Fruit fly (Drosophila melanogaster) Kc167 (cell line): ENCODE measurements around the gene Polr2H.

Source experiments
- Myc ChIP-seq: fragments of >200 bp; optimal IDR thresholded peaks from 2 replicates; lab custom pipeline; 2017; ENCODE audit warnings: missing external identifiers
- Sin3A ChIP-seq: fragments of >200 bp; optimal IDR thresholded peaks from 2 replicates; lab custom pipeline; 2018; ENCODE audit warnings: missing external identifiers
- h ChIP-seq: fragments of >200 bp; optimal IDR thresholded peaks from 3 replicates; lab custom pipeline; 2018; ENCODE audit warnings: missing external identifiers
- insv ChIP-seq: fragments of >200 bp; optimal IDR thresholded peaks from 3 replicates; lab custom pipeline; 2018; ENCODE audit warnings: missing external identifiers
- psq ChIP-seq: fragments of >200 bp; optimal IDR thresholded peaks from 2 replicates; lab custom pipeline; 2017; ENCODE audit warnings: missing external identifiers
- ttk ChIP-seq: sonication (Bioruptor generic); optimal IDR thresholded peaks from 2 replicates; lab custom pipeline; 2017; ENCODE audit warnings: missing external identifiers

Polr2H gene

dm6 chr3L:21728616-21729047 is at the start of gene Polr2H, which contains the start of gene CG11247:
Gene Polr2H (plus strand): TSS chr3L:21728932.
Gene CG11247 (minus strand): TSS chr3L:21728806.
- TF ChIP-seq Sin3A (lab: Kevin White, UChicago) (no peak), h (lab: Kevin White, UChicago) (no peak), insv (lab: Kevin White, UChicago) (no peak), psq (lab: Kevin White, UChicago) (no peak), Myc (no peak), ttk (no peak)

- TF ChIP-seq ttk: no peak
- TF ChIP-seq Sin3A (lab: Kevin White, UChicago): no peak
- no peak for TF ChIP-seq Myc
- no peak for TF ChIP-seq h (lab: Kevin White, UChicago)
- no peak for TF ChIP-seq psq (lab: Kevin White, UChicago)
- no peak for TF ChIP-seq insv (lab: Kevin White, UChicago)
Observed at dm6 chr3L:21679687-21680086, 49.0 kb upstream of the Polr2H start, which contains the start of the genes Als2 and CG11248. Gene Als2 (minus strand): TSS chr3L:21679755. Gene CG11248 (plus strand): TSS chr3L:21680050.

dm6 chr3L:21683942-21684341 is 44.8 kb upstream of the Polr2H start, which contains the start of gene Sfp78E:
Gene Sfp78E (minus strand): TSS chr3L:21684042.
- TF ChIP-seq h (lab: Kevin White, UChicago) (no peak), ttk (no peak), Sin3A (lab: Kevin White, UChicago) (no peak), insv (lab: Kevin White, UChicago) (no peak), Myc (no peak), psq (lab: Kevin White, UChicago) (no peak)

dm6 chr3L:21685753-21686152 is 43.0 kb upstream of the Polr2H start:
- TF ChIP-seq insv (lab: Kevin White, UChicago): no peak
- no peak for TF ChIP-seq Myc

- TF ChIP-seq Myc (no peak), Sin3A (lab: Kevin White, UChicago) (no peak), ttk (no peak), insv (lab: Kevin White, UChicago) (no peak), psq (lab: Kevin White, UChicago) (no peak), h (lab: Kevin White, UChicago) (no peak)
Observed at dm6 chr3L:21688607-21689129, 40.1 kb upstream of the Polr2H start.

dm6 chr3L:21694647-21695046 is 34.1 kb upstream of the Polr2H start:
- TF ChIP-seq h (lab: Kevin White, UChicago) (no peak), psq (lab: Kevin White, UChicago) (no peak), Myc (no peak)

- TF ChIP-seq ttk (no peak), Myc (no peak), insv (lab: Kevin White, UChicago) (no peak), h (lab: Kevin White, UChicago) (no peak), psq (lab: Kevin White, UChicago) (no peak)
Observed at dm6 chr3L:21700052-21700451, 28.7 kb upstream of the Polr2H start.

dm6 chr3L:21700945-21701344 is 27.8 kb upstream of the Polr2H start:
- no peak for TF ChIP-seq insv (lab: Kevin White, UChicago)
- no peak for TF ChIP-seq ttk
- no peak for TF ChIP-seq Myc
- no peak for TF ChIP-seq Sin3A (lab: Kevin White, UChicago)
- no peak for TF ChIP-seq h (lab: Kevin White, UChicago)
- no peak for TF ChIP-seq psq (lab: Kevin White, UChicago)

- no peak for TF ChIP-seq insv (lab: Kevin White, UChicago)
- TF ChIP-seq Myc: no peak
- no peak for TF ChIP-seq Sin3A (lab: Kevin White, UChicago)
- TF ChIP-seq ttk: no peak
- TF ChIP-seq psq (lab: Kevin White, UChicago): no peak
- no peak for TF ChIP-seq h (lab: Kevin White, UChicago)
Observed at dm6 chr3L:21706144-21706926, 22.4 kb upstream of the Polr2H start, which contains the start of gene CG32447. Gene CG32447 (minus strand): TSS chr3L:21706365.

- TF ChIP-seq Sin3A (lab: Kevin White, UChicago): no peak
- TF ChIP-seq insv (lab: Kevin White, UChicago): no peak
Observed at dm6 chr3L:21709785-21710591, 18.7 kb upstream of the Polr2H start.

- TF ChIP-seq h (lab: Kevin White, UChicago) (no peak), Sin3A (lab: Kevin White, UChicago) (no peak), Myc (no peak), ttk (no peak), psq (lab: Kevin White, UChicago) (no peak), insv (lab: Kevin White, UChicago) (no peak)
Observed at dm6 chr3L:21715974-21716373, 12.8 kb upstream of the Polr2H start.

dm6 chr3L:21718233-21718632 is 10.5 kb upstream of the Polr2H start:
- no peak for TF ChIP-seq h (lab: Kevin White, UChicago)
- TF ChIP-seq Myc: no peak
- no peak for TF ChIP-seq ttk
- TF ChIP-seq Sin3A (lab: Kevin White, UChicago): no peak
- TF ChIP-seq psq (lab: Kevin White, UChicago): no peak
- no peak for TF ChIP-seq insv (lab: Kevin White, UChicago)
